Fruit fly (Drosophila melanogaster) whole organism, embryonic: ENCODE data around the gene Hip1.

Experiments used
- Adf1 ChIP-seq: fragments of 200-800 bp; sonication (Bioruptor generic); IDR thresholded peaks from 2 replicates; pipeline ENCODE4 v1.3.6; 2022; ENCODE audit warnings: missing biosample characterization, missing genetic modification characterization
- Antp ChIP-seq: fragments of 200-800 bp; sonication (Bioruptor generic); optimal IDR thresholded peaks from 3 replicates; lab custom pipeline; 2016; ENCODE audit warnings: missing biosample characterization, missing genetic modification characterization
- B-H2 ChIP-seq: fragments of 200-800 bp; sonication (Bioruptor generic); optimal IDR thresholded peaks from 2 replicates; lab custom pipeline; 2018; ENCODE audit warnings: missing biosample characterization, mild to moderate bottlenecking, missing genetic modification characterization
- BEAF-32 ChIP-seq: fragments of 200-800 bp; sonication (Bioruptor generic); optimal IDR thresholded peaks from 3 replicates; lab custom pipeline; 2017; ENCODE audit warnings: missing biosample characterization, missing genetic modification characterization, mild to moderate bottlenecking, moderate library complexity, missing genetic modification reagents
- CG11093 ChIP-seq: fragments of 200-800 bp; sonication (Bioruptor generic); IDR thresholded peaks from 3 replicates; pipeline ENCODE4 v1.3.6; 2022; ENCODE audit warnings: missing biosample characterization, missing genetic modification characterization
- CG11504 ChIP-seq: fragments of 200-800 bp; sonication (Bioruptor generic); optimal IDR thresholded peaks from 3 replicates; lab custom pipeline; 2019; ENCODE audit warnings: missing biosample characterization, mild to moderate bottlenecking, missing genetic modification characterization, moderate library complexity
- CG13287 ChIP-seq: fragments of 200-800 bp; sonication (Bioruptor generic); IDR thresholded peaks from 2 replicates; pipeline ENCODE4 v1.3.6; 2022; ENCODE audit warnings: missing biosample characterization, missing genetic modification characterization; ENCODE audit not compliant: partially characterized antibody
- CG13624 ChIP-seq: fragments of 200-800 bp; sonication (Bioruptor generic); optimal IDR thresholded peaks from 2 replicates; lab custom pipeline; 2016; ENCODE audit warnings: missing biosample characterization, missing genetic modification characterization
- CG14860 ChIP-seq: fragments of 200-800 bp; sonication (Bioruptor generic); IDR thresholded peaks from 3 replicates; pipeline ENCODE4 v1.3.6; 2022; ENCODE audit warnings: missing biosample characterization, missing genetic modification characterization; ENCODE audit not compliant: partially characterized antibody
- CG15269 ChIP-seq: fragments of 200-800 bp; sonication (Bioruptor generic); optimal IDR thresholded peaks from 2 replicates; lab custom pipeline; 2018; ENCODE audit warnings: missing biosample characterization, mild to moderate bottlenecking, missing genetic modification characterization, moderate library complexity
- CG15601 ChIP-seq: fragments of 200-800 bp; sonication (Bioruptor generic); optimal IDR thresholded peaks from 3 replicates; lab custom pipeline; 2019; ENCODE audit warnings: missing biosample characterization, mild to moderate bottlenecking, missing genetic modification characterization, moderate library complexity
- CG17361 ChIP-seq: fragments of 200-800 bp; sonication (Bioruptor generic); IDR thresholded peaks from 3 replicates; pipeline ENCODE4 v1.3.6; 2022; ENCODE audit warnings: missing biosample characterization, missing genetic modification characterization
- CG1792 ChIP-seq: fragments of 200-800 bp; sonication (Bioruptor generic); optimal IDR thresholded peaks from 2 replicates; lab custom pipeline; 2016; ENCODE audit warnings: missing biosample characterization, missing genetic modification characterization
- CG2678 ChIP-seq: fragments of 200-800 bp; sonication (Bioruptor generic); optimal IDR thresholded peaks from 3 replicates; lab custom pipeline; 2019; ENCODE audit warnings: missing biosample characterization, mild to moderate bottlenecking, missing genetic modification characterization, moderate library complexity
- CG2712 ChIP-seq: fragments of 200-800 bp; optimal IDR thresholded peaks from 3 replicates; lab custom pipeline; 2019; ENCODE audit warnings: missing biosample characterization, mild to moderate bottlenecking, missing genetic modification characterization, moderate library complexity
- CG3407 ChIP-seq: fragments of 200-800 bp; sonication (Bioruptor generic); optimal IDR thresholded peaks from 2 replicates; lab custom pipeline; 2018; ENCODE audit warnings: missing biosample characterization, mild to moderate bottlenecking, missing genetic modification characterization
- CG34224 ChIP-seq: fragments of 200-800 bp; sonication (Bioruptor generic); IDR thresholded peaks from 3 replicates; pipeline ENCODE4 v1.3.6; 2022; ENCODE audit warnings: missing biosample characterization, missing genetic modification characterization; ENCODE audit not compliant: partially characterized antibody
- CG3838 ChIP-seq: fragments of 200-800 bp; sonication (Bioruptor generic); optimal IDR thresholded peaks from 3 replicates; lab custom pipeline; 2016; ENCODE audit warnings: missing biosample characterization, missing genetic modification characterization
- CG4404 ChIP-seq: fragments of 200-800 bp; sonication (Bioruptor generic); IDR thresholded peaks from 2 replicates; pipeline ENCODE4 v1.3.6; 2022; ENCODE audit warnings: missing biosample characterization, missing genetic modification characterization
- CG6272 ChIP-seq: fragments of 200-800 bp; sonication (Bioruptor generic); IDR thresholded peaks from 2 replicates; pipeline ENCODE4 v1.3.6; 2022; ENCODE audit warnings: missing biosample characterization, missing genetic modification characterization
- CG7357 ChIP-seq: fragments of 200-800 bp; sonication (Bioruptor generic); IDR thresholded peaks from 3 replicates; pipeline ENCODE4 v1.3.6; 2022; ENCODE audit warnings: missing biosample characterization, missing genetic modification characterization
- CG7372 ChIP-seq: fragments of 200-800 bp; sonication (Bioruptor generic); IDR thresholded peaks from 2 replicates; pipeline ENCODE4 v1.3.6; 2022; ENCODE audit warnings: missing biosample characterization, missing genetic modification characterization
- CG7556 ChIP-seq: fragments of 200-800 bp; sonication (Bioruptor generic); optimal IDR thresholded peaks from 2 replicates; lab custom pipeline; 2017; ENCODE audit warnings: missing biosample characterization, mild to moderate bottlenecking, missing genetic modification characterization
- CG9609 ChIP-seq: fragments of 200-800 bp; sonication (Bioruptor generic); optimal IDR thresholded peaks from 3 replicates; lab custom pipeline; 2016; ENCODE audit warnings: missing biosample characterization, missing genetic modification characterization
- Doc2 ChIP-seq: fragments of 200-800 bp; sonication (Bioruptor generic); IDR thresholded peaks from 2 replicates; pipeline ENCODE4 v1.3.6; 2022; ENCODE audit warnings: missing biosample characterization, missing genetic modification characterization
- Hmx ChIP-seq: fragments of 200-800 bp; sonication (Bioruptor generic); optimal IDR thresholded peaks from 2 replicates; lab custom pipeline; 2016; ENCODE audit warnings: missing biosample characterization, missing genetic modification characterization
- Max ChIP-seq: fragments of 200-800 bp; sonication (Bioruptor generic); optimal IDR thresholded peaks from 2 replicates; lab custom pipeline; 2016; ENCODE audit warnings: missing biosample characterization, mild to moderate bottlenecking, missing genetic modification characterization
- NC2α ChIP-seq: fragments of 200-800 bp; sonication (Bioruptor generic); optimal IDR thresholded peaks from 2 replicates; lab custom pipeline; 2016; ENCODE audit warnings: missing biosample characterization, missing genetic modification characterization
- Neu2 ChIP-seq: fragments of 200-800 bp; sonication (Bioruptor generic); optimal IDR thresholded peaks from 3 replicates; lab custom pipeline; 2016; ENCODE audit warnings: missing biosample characterization, missing genetic modification characterization, borderline replicate concordance
- Spps ChIP-seq: fragments of 200-800 bp; sonication (Bioruptor generic); optimal IDR thresholded peaks from 2 replicates; lab custom pipeline; 2018; ENCODE audit warnings: missing biosample characterization, mild to moderate bottlenecking, missing genetic modification characterization
- br ChIP-seq: fragments of >200 bp; optimal IDR thresholded peaks from 2 replicates; lab custom pipeline; 2017
- btn ChIP-seq: fragments of 200-800 bp; sonication (Bioruptor generic); optimal IDR thresholded peaks from 2 replicates; lab custom pipeline; 2016; ENCODE audit warnings: missing biosample characterization, missing genetic modification characterization
- cato ChIP-seq: fragments of 200-800 bp; sonication (Bioruptor generic); optimal IDR thresholded peaks from 2 replicates; lab custom pipeline; 2016; ENCODE audit warnings: missing biosample characterization, missing genetic modification characterization, borderline replicate concordance
- dan ChIP-seq: fragments of 200-800 bp; sonication (Bioruptor generic); IDR thresholded peaks from 2 replicates; pipeline ENCODE4 v1.3.6; 2022; ENCODE audit warnings: missing biosample characterization, missing genetic modification characterization
- danr ChIP-seq: fragments of 200-800 bp; sonication (Bioruptor generic); IDR thresholded peaks from 2 replicates; pipeline ENCODE4 v1.3.6; 2022; ENCODE audit warnings: missing biosample characterization, missing genetic modification characterization
- ewg ChIP-seq: fragments of 200-800 bp; sonication (Bioruptor generic); optimal IDR thresholded peaks from 3 replicates; lab custom pipeline; 2017; ENCODE audit warnings: mild to moderate bottlenecking, missing biosample characterization, missing genetic modification reagents, missing genetic modification characterization
- fd64A ChIP-seq: fragments of 200-800 bp; sonication (Bioruptor generic); optimal IDR thresholded peaks from 3 replicates; lab custom pipeline; 2018; ENCODE audit warnings: missing biosample characterization, mild to moderate bottlenecking, missing genetic modification characterization
- ftz-f1 ChIP-seq: fragments of 200-800 bp; sonication (Bioruptor generic); optimal IDR thresholded peaks from 2 replicates; lab custom pipeline; 2016; ENCODE audit warnings: missing biosample characterization, missing genetic modification characterization
- ind ChIP-seq: fragments of 200-800 bp; sonication (Bioruptor generic); optimal IDR thresholded peaks from 3 replicates; lab custom pipeline; 2016; ENCODE audit warnings: missing biosample characterization, missing genetic modification characterization
- jigr1 ChIP-seq: fragments of 200-800 bp; sonication (Bioruptor generic); IDR thresholded peaks from 3 replicates; pipeline ENCODE4 v1.3.6; 2022; ENCODE audit warnings: missing biosample characterization, missing genetic modification characterization
- klu ChIP-seq: fragments of 200-800 bp; sonication (Bioruptor generic); IDR thresholded peaks from 2 replicates; pipeline ENCODE4 v1.3.6; 2022; ENCODE audit warnings: missing biosample characterization, missing genetic modification characterization
- kni ChIP-seq: fragments of 200-800 bp; sonication (Bioruptor generic); optimal IDR thresholded peaks from 3 replicates; lab custom pipeline; 2017; ENCODE audit warnings: mild to moderate bottlenecking, missing biosample characterization, missing genetic modification reagents, missing genetic modification characterization
- luna ChIP-seq: fragments of 200-800 bp; sonication (Bioruptor generic); optimal IDR thresholded peaks from 2 replicates; lab custom pipeline; 2016; ENCODE audit warnings: missing biosample characterization, missing genetic modification characterization
- nmo ChIP-seq: fragments of 200-800 bp; sonication (Bioruptor generic); optimal IDR thresholded peaks from 2 replicates; lab custom pipeline; 2018; ENCODE audit warnings: missing biosample characterization, mild to moderate bottlenecking, missing genetic modification characterization, moderate library complexity
- otp ChIP-seq: fragments of 200-800 bp; sonication (Bioruptor generic); IDR thresholded peaks from 3 replicates; pipeline ENCODE4, ENCODE4 v1.3.6; 2022; ENCODE audit warnings: missing biosample characterization, missing genetic modification characterization
- repo ChIP-seq: fragments of 200-800 bp; sonication (Bioruptor generic); optimal IDR thresholded peaks from 2 replicates; lab custom pipeline; 2016; ENCODE audit warnings: missing biosample characterization, missing genetic modification characterization
- run ChIP-seq: fragments of 200-800 bp; sonication (Bioruptor generic); optimal IDR thresholded peaks from 3 replicates; lab custom pipeline; 2018; ENCODE audit warnings: missing biosample characterization, mild to moderate bottlenecking, missing genetic modification characterization
- sima ChIP-seq: fragments of 200-800 bp; sonication (Bioruptor generic); optimal IDR thresholded peaks from 2 replicates; lab custom pipeline; 2016; ENCODE audit warnings: missing biosample characterization, missing genetic modification characterization
- so ChIP-seq: fragments of 200-800 bp; sonication (Bioruptor generic); IDR thresholded peaks from 3 replicates; pipeline ENCODE4 v1.3.6; 2022; ENCODE audit warnings: missing biosample characterization, missing genetic modification characterization
- tup ChIP-seq: fragments of 200-800 bp; sonication (Bioruptor generic); optimal IDR thresholded peaks from 2 replicates; lab custom pipeline; 2016; ENCODE audit warnings: missing biosample characterization, mild to moderate bottlenecking, missing genetic modification characterization, moderate library complexity
- vfl ChIP-seq: fragments of 200-800 bp; sonication (Bioruptor generic); optimal IDR thresholded peaks from 2 replicates; lab custom pipeline; 2016; ENCODE audit warnings: missing biosample characterization, missing genetic modification characterization
- vnd ChIP-seq: fragments of 200-800 bp; sonication (Bioruptor generic); IDR thresholded peaks from 3 replicates; pipeline ENCODE4 v1.3.6; 2022; ENCODE audit warnings: missing biosample characterization, missing genetic modification characterization; ENCODE audit not compliant: partially characterized antibody

The Hip1 gene

dm6 chr3L:12806290-12806743, 32.9 kb upstream of the Hip1 start (continued):
- TF ChIP-seq btn (GFP tag; lab: Kevin White, UChicago) (no peak), CG2712 (tag; lab: Kevin White, UChicago) (peak; percentile 79), dan (GFP tag; lab: Robert Waterston, UW) (no peak), ind (GFP tag; lab: Kevin White, UChicago) (peak; percentile 17), CG6272 (no peak), so (0 out of 3 replicates have a peak, but pooled peaks have one; percentile 20), BEAF-32 (GFP tag; lab: Kevin White, UChicago) (no peak), CG7357 (GFP tag; lab: Robert Waterston, UW) (no peak), repo (no peak), Hmx (no peak), br (lab: Kevin White, UChicago) (no peak), vfl (GFP tag; lab: Kevin White, UChicago) (no peak), jigr1 (GFP tag; lab: Robert Waterston, UW) (no peak), CG17361 (GFP tag; lab: Robert Waterston, UW) (peak; percentile 47; the same call in 1 of the 3 replicates), CG7372 (GFP tag; lab: Robert Waterston, UW) (no peak), CG14860 (GFP tag; lab: Robert Waterston, UW) (no peak), fd64A (no peak), ftz-f1 (GFP tag; lab: Kevin White, UChicago) (no peak), CG3407 (GFP tag; lab: Kevin White, UChicago) (peak; percentile 28), CG15269 (tag; lab: Kevin White, UChicago) (peak; percentile 80), Adf1 (GFP tag; lab: Robert Waterston, UW) (peak; percentile 26; the same call in 1 of the 2 replicates), tup (GFP tag; lab: Kevin White, UChicago) (no peak), vnd (GFP tag; lab: Robert Waterston, UW) (no peak), Doc2 (GFP tag; lab: Robert Waterston, UW) (no peak), danr (no peak), CG3838 (no peak), ewg (GFP tag; lab: Kevin White, UChicago) (peak; percentile 44), otp (GFP tag; lab: Robert Waterston, UW) (peak; percentile 43; the same call in 1 of the 3 replicates), Spps (tag; lab: Kevin White, UChicago) (no peak), Neu2 (GFP tag; lab: Kevin White, UChicago) (no peak), sima (no peak), CG15601 (peak; percentile 56), NC2α (GFP tag; lab: Kevin White, UChicago) (no peak), cato (GFP tag; lab: Kevin White, UChicago) (no peak), CG34224 (GFP tag; lab: Robert Waterston, UW) (no peak), CG1792 (GFP tag; lab: Kevin White, UChicago) (no peak), CG7556 (peak; percentile 62), B-H2 (GFP tag; lab: Kevin White, UChicago) (no peak), luna (GFP tag; lab: Kevin White, UChicago) (no peak), nmo (GFP tag; lab: Kevin White, UChicago) (no peak), klu (GFP tag; lab: Robert Waterston, UW) (no peak), kni (GFP tag; lab: Kevin White, UChicago) (no peak), CG13287 (GFP tag; lab: Robert Waterston, UW) (no peak), CG9609 (GFP tag; lab: Kevin White, UChicago) (no peak), Max (GFP tag; lab: Kevin White, UChicago) (no peak), run (tag; lab: Kevin White, UChicago) (peak; percentile 9), CG2678 (tag; lab: Kevin White, UChicago) (peak; percentile 63), CG11093 (GFP tag; lab: Robert Waterston, UW) (no peak), CG4404 (no peak), CG11504 (no peak), Antp (GFP tag; lab: Kevin White, UChicago) (no peak), CG13624 (GFP tag; lab: Kevin White, UChicago) (no peak)
